Fruit fly (Drosophila melanogaster) whole organism, embryonic: ENCODE results near the gene Usp5.
A peak's percentile ranks its signal among the peaks of the same experiment; 100 is the strongest.

Experiments used
- B-H2 ChIP-seq: fragments of 200-800 bp; sonication (Bioruptor generic); optimal IDR thresholded peaks from 2 replicates; lab custom pipeline; 2018; ENCODE audit warnings: missing biosample characterization, mild to moderate bottlenecking, missing genetic modification characterization
- BEAF-32 ChIP-seq: fragments of 200-800 bp; sonication (Bioruptor generic); optimal IDR thresholded peaks from 3 replicates; lab custom pipeline; 2017; ENCODE audit warnings: missing biosample characterization, missing genetic modification characterization, mild to moderate bottlenecking, moderate library complexity, missing genetic modification reagents
- Bgb ChIP-seq: fragments of 200-800 bp; sonication (Bioruptor generic); IDR thresholded peaks from 2 replicates; pipeline ENCODE4 v1.3.6; 2022; ENCODE audit warnings: missing biosample characterization, missing genetic modification characterization; ENCODE audit not compliant: partially characterized antibody
- Blimp-1 ChIP-seq: fragments of 200-800 bp; sonication (Bioruptor generic); optimal IDR thresholded peaks from 3 replicates; lab custom pipeline; 2018; ENCODE audit warnings: missing biosample characterization, missing genetic modification characterization, mild to moderate bottlenecking, moderate library complexity, missing genetic modification reagents
- CG10979 ChIP-seq: fragments of 200-800 bp; sonication (Bioruptor generic); optimal IDR thresholded peaks from 2 replicates; lab custom pipeline; 2018; ENCODE audit warnings: missing biosample characterization, mild to moderate bottlenecking, missing genetic modification characterization, moderate library complexity
- CG11093 ChIP-seq: fragments of 200-800 bp; sonication (Bioruptor generic); IDR thresholded peaks from 3 replicates; pipeline ENCODE4 v1.3.6; 2022; ENCODE audit warnings: missing biosample characterization, missing genetic modification characterization
- CG11398 ChIP-seq: fragments of 200-800 bp; sonication (Bioruptor generic); optimal IDR thresholded peaks from 2 replicates; lab custom pipeline; 2016; ENCODE audit warnings: missing biosample characterization, missing genetic modification characterization
- CG12236 ChIP-seq: fragments of 200-800 bp; sonication (Bioruptor generic); optimal IDR thresholded peaks from 2 replicates; lab custom pipeline; 2016; ENCODE audit warnings: missing biosample characterization, missing genetic modification characterization
- CG12769 ChIP-seq: fragments of 200-800 bp; sonication (Bioruptor generic); optimal IDR thresholded peaks from 2 replicates; lab custom pipeline; 2019; ENCODE audit warnings: missing biosample characterization, mild to moderate bottlenecking, missing genetic modification characterization, moderate library complexity
- CG13894 ChIP-seq: fragments of 200-800 bp; sonication (Bioruptor generic); optimal IDR thresholded peaks from 3 replicates; lab custom pipeline; 2018; ENCODE audit warnings: missing biosample characterization, mild to moderate bottlenecking, missing genetic modification characterization, moderate library complexity
- CG14860 ChIP-seq: fragments of 200-800 bp; sonication (Bioruptor generic); IDR thresholded peaks from 3 replicates; pipeline ENCODE4 v1.3.6; 2022; ENCODE audit warnings: missing biosample characterization, missing genetic modification characterization; ENCODE audit not compliant: partially characterized antibody
- CG15011 ChIP-seq: fragments of 200-800 bp; sonication (Bioruptor generic); optimal IDR thresholded peaks from 3 replicates; lab custom pipeline; 2018; ENCODE audit warnings: missing biosample characterization, mild to moderate bottlenecking, missing genetic modification characterization
- CG2120 ChIP-seq: fragments of 200-800 bp; sonication (Bioruptor generic); optimal IDR thresholded peaks from 3 replicates; lab custom pipeline; 2016; ENCODE audit warnings: missing biosample characterization, missing genetic modification characterization
- CG30020 ChIP-seq: fragments of 200-800 bp; optimal IDR thresholded peaks from 2 replicates; lab custom pipeline; 2019; ENCODE audit warnings: missing biosample characterization, mild to moderate bottlenecking, missing genetic modification characterization, moderate library complexity
- CG31365 ChIP-seq: fragments of 200-800 bp; sonication (Bioruptor generic); optimal IDR thresholded peaks from 2 replicates; lab custom pipeline; 2018; ENCODE audit warnings: missing biosample characterization, mild to moderate bottlenecking, missing genetic modification characterization
- CG42726 ChIP-seq: fragments of 200-800 bp; sonication (Bioruptor generic); IDR thresholded peaks from 2 replicates; pipeline ENCODE4 v1.3.6; 2022; ENCODE audit warnings: missing biosample characterization, missing genetic modification characterization; ENCODE audit not compliant: partially characterized antibody
- CG43689 ChIP-seq: fragments of 200-800 bp; sonication (Bioruptor generic); IDR thresholded peaks from 2 replicates; pipeline ENCODE4 v1.3.6; 2022; ENCODE audit warnings: missing biosample characterization, missing genetic modification characterization
- CG4404 ChIP-seq: fragments of 200-800 bp; sonication (Bioruptor generic); IDR thresholded peaks from 2 replicates; pipeline ENCODE4 v1.3.6; 2022; ENCODE audit warnings: missing biosample characterization, missing genetic modification characterization
- CG4424 ChIP-seq: fragments of 200-800 bp; sonication (Bioruptor generic); optimal IDR thresholded peaks from 3 replicates; lab custom pipeline; 2016; ENCODE audit warnings: missing biosample characterization, missing genetic modification characterization
- CG4854 ChIP-seq: fragments of 200-800 bp; sonication (Bioruptor generic); optimal IDR thresholded peaks from 2 replicates; lab custom pipeline; 2016; ENCODE audit warnings: missing biosample characterization, missing genetic modification characterization, inconsistent platforms
- CG6765 ChIP-seq: fragments of 200-800 bp; sonication (Bioruptor generic); optimal IDR thresholded peaks from 3 replicates; lab custom pipeline; 2017; ENCODE audit warnings: missing biosample characterization, mild to moderate bottlenecking, missing genetic modification characterization
- CG7839 ChIP-seq: fragments of 200-800 bp; sonication (Bioruptor generic); optimal IDR thresholded peaks from 3 replicates; lab custom pipeline; 2018; ENCODE audit warnings: missing biosample characterization, mild to moderate bottlenecking, missing genetic modification characterization, moderate library complexity
- CG9727 ChIP-seq: fragments of 200-800 bp; sonication (Bioruptor generic); optimal IDR thresholded peaks from 3 replicates; lab custom pipeline; 2017; ENCODE audit warnings: missing biosample characterization, mild to moderate bottlenecking, missing genetic modification characterization
- CHES-1-like ChIP-seq: fragments of 200-800 bp; sonication (Bioruptor generic); optimal IDR thresholded peaks from 2 replicates; lab custom pipeline; 2016; ENCODE audit warnings: missing biosample characterization, missing genetic modification characterization
- CTCF ChIP-seq: fragments of 200-800 bp; sonication (Bioruptor generic); optimal IDR thresholded peaks from 2 replicates; lab custom pipeline; 2017; ENCODE audit warnings: missing biosample characterization, mild to moderate bottlenecking, missing genetic modification characterization, moderate library complexity
- GATAe ChIP-seq: fragments of 200-800 bp; sonication (Bioruptor generic); conservative IDR thresholded peaks from 2 replicates; pipeline ENCODE4 v1.3.6; 2022; ENCODE audit warnings: missing biosample characterization, missing genetic modification characterization
- Gsc ChIP-seq: fragments of 200-800 bp; sonication (Bioruptor generic); IDR thresholded peaks from 2 replicates; pipeline ENCODE4 v1.3.6; 2022; ENCODE audit warnings: missing biosample characterization, missing genetic modification characterization
- Hand ChIP-seq: fragments of 200-800 bp; sonication (Bioruptor generic); optimal IDR thresholded peaks from 2 replicates; lab custom pipeline; 2017; ENCODE audit warnings: mild to moderate bottlenecking, missing biosample characterization, missing genetic modification reagents, missing genetic modification characterization
- Mad ChIP-seq: fragments of 200-800 bp; sonication (Bioruptor generic); optimal IDR thresholded peaks from 2 replicates; lab custom pipeline; 2016; ENCODE audit warnings: missing biosample characterization, missing genetic modification characterization
- Opbp ChIP-seq: fragments of 200-800 bp; sonication (Bioruptor generic); IDR thresholded peaks from 3 replicates; pipeline ENCODE4 v1.3.6; 2022; ENCODE audit warnings: missing biosample characterization, missing genetic modification characterization; ENCODE audit not compliant: partially characterized antibody
- Pdp1 ChIP-seq, 2 experiments: fragments of 200-800 bp; sonication (Bioruptor generic); optimal IDR thresholded peaks; 3 replicates each; lab custom pipeline; 2016; ENCODE audit warnings: missing biosample characterization in 2 of 2, missing genetic modification characterization in 2 of 2, mild to moderate bottlenecking in 1 of 2, moderate library complexity in 1 of 2
- TFAM ChIP-seq: fragments of 200-800 bp; sonication (Bioruptor generic); optimal IDR thresholded peaks from 2 replicates; lab custom pipeline; 2017; ENCODE audit warnings: missing biosample characterization, missing genetic modification characterization, inconsistent platforms
- ato ChIP-seq: fragments of 200-800 bp; sonication (Bioruptor generic); IDR thresholded peaks from 2 replicates; pipeline ENCODE4 v1.3.6; 2022; ENCODE audit warnings: missing biosample characterization, missing genetic modification characterization; ENCODE audit not compliant: partially characterized antibody
- crc ChIP-seq: fragments of 200-800 bp; sonication (Bioruptor generic); optimal IDR thresholded peaks from 2 replicates; lab custom pipeline; 2016; ENCODE audit warnings: missing biosample characterization, missing genetic modification characterization
- dati ChIP-seq: fragments of 200-800 bp; sonication (Bioruptor generic); IDR thresholded peaks from 2 replicates; pipeline ENCODE4 v1.3.6; 2022; ENCODE audit warnings: missing biosample characterization, missing genetic modification characterization
- dmrt11E ChIP-seq: fragments of 200-800 bp; sonication (Bioruptor generic); optimal IDR thresholded peaks from 3 replicates; lab custom pipeline; 2018; ENCODE audit warnings: missing biosample characterization, mild to moderate bottlenecking, missing genetic modification characterization, moderate library complexity
- eyg ChIP-seq: fragments of 200-800 bp; sonication (Bioruptor generic); optimal IDR thresholded peaks from 3 replicates; lab custom pipeline; 2016; ENCODE audit warnings: missing biosample characterization, missing genetic modification characterization
- fd96Cb ChIP-seq: fragments of 200-800 bp; sonication (Bioruptor generic); optimal IDR thresholded peaks from 2 replicates; lab custom pipeline; 2018; ENCODE audit warnings: missing biosample characterization, mild to moderate bottlenecking, missing genetic modification characterization, moderate library complexity
- ham ChIP-seq: fragments of 200-800 bp; sonication (Bioruptor generic); IDR thresholded peaks from 2 replicates; pipeline ENCODE4 v1.3.6; 2022; ENCODE audit warnings: missing biosample characterization, missing genetic modification characterization
- jumu ChIP-seq: fragments of 200-800 bp; sonication (Bioruptor generic); optimal IDR thresholded peaks from 3 replicates; lab custom pipeline; 2016; ENCODE audit warnings: missing biosample characterization, missing genetic modification characterization
- kni ChIP-seq: fragments of 200-800 bp; sonication (Bioruptor generic); optimal IDR thresholded peaks from 3 replicates; lab custom pipeline; 2017; ENCODE audit warnings: mild to moderate bottlenecking, missing biosample characterization, missing genetic modification reagents, missing genetic modification characterization
- nerfin-2 ChIP-seq: fragments of 200-800 bp; sonication (Bioruptor generic); IDR thresholded peaks from 2 replicates; pipeline ENCODE4 v1.3.6; 2022; ENCODE audit warnings: missing biosample characterization, missing genetic modification characterization; ENCODE audit not compliant: partially characterized antibody
- nmo ChIP-seq: fragments of 200-800 bp; sonication (Bioruptor generic); optimal IDR thresholded peaks from 2 replicates; lab custom pipeline; 2018; ENCODE audit warnings: missing biosample characterization, mild to moderate bottlenecking, missing genetic modification characterization, moderate library complexity
- otp ChIP-seq: fragments of 200-800 bp; sonication (Bioruptor generic); IDR thresholded peaks from 3 replicates; pipeline ENCODE4, ENCODE4 v1.3.6; 2022; ENCODE audit warnings: missing biosample characterization, missing genetic modification characterization
- p53 ChIP-seq: fragments of 200-800 bp; sonication (Bioruptor generic); optimal IDR thresholded peaks from 2 replicates; lab custom pipeline; 2016; ENCODE audit warnings: missing biosample characterization, missing genetic modification characterization
- pb ChIP-seq: fragments of 200-800 bp; sonication (Bioruptor generic); optimal IDR thresholded peaks from 3 replicates; lab custom pipeline; 2016; ENCODE audit warnings: missing biosample characterization, missing genetic modification characterization
- pum ChIP-seq: fragments of 200-800 bp; sonication (Bioruptor generic); optimal IDR thresholded peaks from 2 replicates; lab custom pipeline; 2016; ENCODE audit warnings: missing biosample characterization, missing genetic modification characterization
- tin ChIP-seq: fragments of 200-800 bp; sonication (Bioruptor generic); optimal IDR thresholded peaks from 3 replicates; lab custom pipeline; 2016; ENCODE audit warnings: missing biosample characterization, missing genetic modification characterization
- tx ChIP-seq: fragments of 200-800 bp; sonication (Bioruptor generic); optimal IDR thresholded peaks from 2 replicates; lab custom pipeline; 2016; ENCODE audit warnings: missing biosample characterization, missing genetic modification characterization
- zen2 ChIP-seq: fragments of 200-800 bp; sonication (Bioruptor generic); IDR thresholded peaks from 3 replicates; pipeline ENCODE4 v1.3.6; 2022; ENCODE audit warnings: missing biosample characterization, missing genetic modification characterization; ENCODE audit not compliant: partially characterized antibody

Usp5 gene

DNA sequence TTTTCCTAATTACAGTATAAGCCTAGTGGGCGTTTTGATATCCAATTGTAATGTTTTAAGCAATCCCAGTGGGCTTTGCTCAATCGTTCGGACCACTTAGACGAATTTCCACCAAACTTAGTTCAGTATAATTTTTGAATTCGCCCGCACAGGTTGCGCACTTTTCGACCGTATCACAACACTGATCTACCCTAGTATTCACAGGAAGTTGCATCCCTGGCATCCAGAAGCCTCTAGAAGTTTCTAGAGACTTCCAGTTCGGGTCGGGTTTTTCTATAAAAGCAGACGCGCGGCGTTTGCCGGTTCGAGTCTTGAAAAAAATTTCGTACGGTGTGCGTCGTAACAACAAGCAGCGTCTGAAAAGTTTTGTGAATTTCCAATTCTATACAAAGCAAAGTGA lies 44.8 kb upstream of the Usp5 start, which contains the start of gene Hsp83 (continued):
- peak; percentile 95 for TF ChIP-seq CG9727 (GFP tag; lab: Kevin White, UChicago)
- TF ChIP-seq CTCF (GFP tag; lab: Kevin White, UChicago), result peak; percentile 80
- TF ChIP-seq TFAM (GFP tag; lab: Kevin White, UChicago), result peak; percentile 89
- TF ChIP-seq CG4854 (GFP tag; lab: Kevin White, UChicago), result peak; percentile 95
- peak; percentile 88 for TF ChIP-seq tin
- peak; percentile 45; the same call in 1 of the 2 replicates for TF ChIP-seq ham (GFP tag; lab: Robert Waterston, UW)
- TF ChIP-seq CG12769 (tag; lab: Kevin White, UChicago), result peak; percentile 94
- TF ChIP-seq pb, result peak; percentile 96
- peak; percentile 86 for TF ChIP-seq CG2120
- peak; percentile 88 for TF ChIP-seq dati (GFP tag; lab: Robert Waterston, UW)
- TF ChIP-seq CG4404 (GFP tag; lab: Robert Waterston, UW), result peak; percentile 26; the same call in 1 of the 2 replicates
- peak; percentile 89 for TF ChIP-seq Pdp1 (GFP tag; optimal IDR thresholded peaks at IDR 0.05; lab: Kevin White, UChicago)
- no peak for TF ChIP-seq CG14860 (GFP tag; lab: Robert Waterston, UW)
- TF ChIP-seq Gsc (GFP tag; lab: Robert Waterston, UW), result no peak
- TF ChIP-seq p53 (GFP tag; lab: Kevin White, UChicago), result peak; percentile 92
- TF ChIP-seq Bgb, result peak; percentile 36; the same call in 1 of the 2 replicates
- TF ChIP-seq zen2 (GFP tag; lab: Robert Waterston, UW), result no peak; the same call in 2 of the 3 replicates
- peak; percentile 95 for TF ChIP-seq CG31365
- peak; percentile 88 for TF ChIP-seq CG12236 (GFP tag; lab: Kevin White, UChicago)
- peak; percentile 94 for TF ChIP-seq crc (GFP tag; lab: Kevin White, UChicago)
- TF ChIP-seq CG10979, result peak; percentile 89
- TF ChIP-seq nmo (GFP tag; lab: Kevin White, UChicago), result peak; percentile 79
- peak; percentile 100 for TF ChIP-seq CG6765 (GFP tag; lab: Kevin White, UChicago)
- TF ChIP-seq CG43689 (GFP tag; lab: Robert Waterston, UW), result peak; percentile 80
- peak; percentile 99 for TF ChIP-seq kni (GFP tag; lab: Kevin White, UChicago)
- TF ChIP-seq B-H2 (GFP tag; lab: Kevin White, UChicago), result peak; percentile 99
- peak; percentile 98 for TF ChIP-seq otp (GFP tag; lab: Robert Waterston, UW)
- TF ChIP-seq CG15011 (GFP tag; lab: Kevin White, UChicago), result peak; percentile 95
- TF ChIP-seq BEAF-32 (GFP tag; lab: Kevin White, UChicago), result no peak
- peak; percentile 91 for TF ChIP-seq CG4424 (GFP tag; lab: Kevin White, UChicago)
- peak; percentile 63 for TF ChIP-seq fd96Cb (tag; lab: Kevin White, UChicago)
- TF ChIP-seq tx (GFP tag; lab: Kevin White, UChicago), result peak; percentile 81
- peak; percentile 81 for TF ChIP-seq pum (GFP tag; lab: Kevin White, UChicago)
- peak; percentile 97 for TF ChIP-seq eyg
- TF ChIP-seq jumu, result peak; percentile 88
- no peak for TF ChIP-seq nerfin-2 (GFP tag; lab: Robert Waterston, UW)
- TF ChIP-seq Opbp (GFP tag; lab: Robert Waterston, UW), result peak; percentile 57; the same call in 2 of the 3 replicates
- peak; percentile 95 for TF ChIP-seq Mad (GFP tag; lab: Kevin White, UChicago)
- TF ChIP-seq GATAe, result no peak; the same call in 1 of the 2 replicates
- peak; percentile 48 for TF ChIP-seq CG30020
- TF ChIP-seq CG11398 (GFP tag; lab: Kevin White, UChicago), result peak; percentile 95
- TF ChIP-seq ato (GFP tag; lab: Robert Waterston, UW), result no peak
- TF ChIP-seq Blimp-1 (GFP tag; lab: Kevin White, UChicago), result peak; percentile 79
- TF ChIP-seq CG13894, result peak; percentile 97
- TF ChIP-seq Hand (GFP tag; lab: Kevin White, UChicago), result peak; percentile 99
- peak; percentile 81 for TF ChIP-seq dmrt11E
- peak; percentile 38; the same call in 1 of the 2 replicates for TF ChIP-seq CG42726 (GFP tag; lab: Robert Waterston, UW)
- peak; percentile 91 for TF ChIP-seq CG7839 (tag; lab: Kevin White, UChicago)
- TF ChIP-seq CHES-1-like (GFP tag; lab: Kevin White, UChicago), result peak; percentile 96
- peak; percentile 73; the same call in 2 of the 3 replicates for TF ChIP-seq CG11093 (GFP tag; lab: Robert Waterston, UW)
